Fruit fly (Drosophila melanogaster) whole organism, embryonic: ENCODE measurements around the gene Cyp1.

Source experiments
- Abd-B ChIP-seq: fragments of 200-800 bp; sonication (Bioruptor generic); optimal IDR thresholded peaks from 2 replicates; lab custom pipeline; 2018; ENCODE audit warnings: missing biosample characterization, mild to moderate bottlenecking, missing genetic modification characterization, moderate library complexity
- BtbVII ChIP-seq: fragments of 200-800 bp; sonication (Bioruptor generic); optimal IDR thresholded peaks from 3 replicates; lab custom pipeline; 2017; ENCODE audit warnings: missing biosample characterization, mild to moderate bottlenecking, missing genetic modification characterization
- CG10543 ChIP-seq: fragments of 200-800 bp; sonication (Bioruptor generic); optimal IDR thresholded peaks from 3 replicates; lab custom pipeline; 2017; ENCODE audit warnings: missing biosample characterization, mild to moderate bottlenecking, missing genetic modification characterization, moderate library complexity
- CG11504 ChIP-seq: fragments of 200-800 bp; sonication (Bioruptor generic); optimal IDR thresholded peaks from 3 replicates; lab custom pipeline; 2019; ENCODE audit warnings: missing biosample characterization, mild to moderate bottlenecking, missing genetic modification characterization, moderate library complexity
- CG13624 ChIP-seq: fragments of 200-800 bp; sonication (Bioruptor generic); optimal IDR thresholded peaks from 2 replicates; lab custom pipeline; 2016; ENCODE audit warnings: missing biosample characterization, missing genetic modification characterization
- CG15011 ChIP-seq: fragments of 200-800 bp; sonication (Bioruptor generic); optimal IDR thresholded peaks from 3 replicates; lab custom pipeline; 2018; ENCODE audit warnings: missing biosample characterization, mild to moderate bottlenecking, missing genetic modification characterization
- CG16815 ChIP-seq: fragments of 200-800 bp; sonication (Bioruptor generic); optimal IDR thresholded peaks from 3 replicates; lab custom pipeline; 2017; ENCODE audit warnings: missing biosample characterization, mild to moderate bottlenecking, missing genetic modification characterization
- CG17359 ChIP-seq: fragments of 200-800 bp; sonication (Bioruptor generic); optimal IDR thresholded peaks from 3 replicates; lab custom pipeline; 2018; ENCODE audit warnings: missing biosample characterization, mild to moderate bottlenecking, missing genetic modification characterization, moderate library complexity
- CG17829 ChIP-seq: fragments of 200-800 bp; optimal IDR thresholded peaks from 2 replicates; lab custom pipeline; 2019; ENCODE audit warnings: missing biosample characterization, mild to moderate bottlenecking, missing genetic modification characterization, moderate library complexity
- CG18476 ChIP-seq: fragments of 200-800 bp; sonication (Bioruptor generic); optimal IDR thresholded peaks from 2 replicates; lab custom pipeline; 2016; ENCODE audit warnings: missing biosample characterization, mild to moderate bottlenecking, missing genetic modification characterization
- CG2120 ChIP-seq: fragments of 200-800 bp; sonication (Bioruptor generic); optimal IDR thresholded peaks from 3 replicates; lab custom pipeline; 2016; ENCODE audit warnings: missing biosample characterization, missing genetic modification characterization
- CG42726 ChIP-seq: fragments of 200-800 bp; sonication (Bioruptor generic); IDR thresholded peaks from 2 replicates; pipeline ENCODE4 v1.3.6; 2022; ENCODE audit warnings: missing biosample characterization, missing genetic modification characterization; ENCODE audit not compliant: partially characterized antibody
- CG4730 ChIP-seq: fragments of 200-800 bp; sonication (Bioruptor generic); IDR thresholded peaks from 2 replicates; pipeline ENCODE4 v1.3.6; 2022; ENCODE audit warnings: missing biosample characterization, missing genetic modification characterization
- CG6254 ChIP-seq: fragments of 200-800 bp; sonication (Bioruptor generic); optimal IDR thresholded peaks from 3 replicates; lab custom pipeline; 2017; ENCODE audit warnings: mild to moderate bottlenecking, missing biosample characterization, missing genetic modification reagents, missing genetic modification characterization
- CG7745 ChIP-seq: fragments of 200-800 bp; sonication (Bioruptor generic); optimal IDR thresholded peaks from 2 replicates; lab custom pipeline; 2018; ENCODE audit warnings: missing biosample characterization, mild to moderate bottlenecking, missing genetic modification characterization, moderate library complexity
- CG7987 ChIP-seq: fragments of 200-800 bp; sonication (Bioruptor generic); optimal IDR thresholded peaks from 2 replicates; lab custom pipeline; 2018; ENCODE audit warnings: missing biosample characterization, mild to moderate bottlenecking, missing genetic modification characterization, moderate library complexity
- CG8359 ChIP-seq: fragments of 200-800 bp; sonication (Bioruptor generic); optimal IDR thresholded peaks from 2 replicates; lab custom pipeline; 2017; ENCODE audit warnings: missing biosample characterization, mild to moderate bottlenecking, missing genetic modification characterization, borderline replicate concordance
- CG9932 ChIP-seq: fragments of 200-800 bp; sonication (Bioruptor generic); IDR thresholded peaks from 2 replicates; pipeline ENCODE4 v1.3.6; 2022; ENCODE audit warnings: missing biosample characterization, missing genetic modification characterization
- D19A ChIP-seq: fragments of 200-800 bp; optimal IDR thresholded peaks from 3 replicates; lab custom pipeline; 2019; ENCODE audit warnings: missing biosample characterization, mild to moderate bottlenecking, missing genetic modification characterization, moderate library complexity
- Dip2 ChIP-seq: fragments of 200-800 bp; sonication (Bioruptor generic); IDR thresholded peaks from 2 replicates; pipeline ENCODE4 v1.3.6; 2022; ENCODE audit warnings: missing biosample characterization, missing genetic modification characterization
- Eip74EF ChIP-seq, 2 experiments: fragments of 200-800 bp in 1 of 2; fragments of >200 bp in 1 of 2; sonication (Bioruptor generic) in 1 of 2; optimal IDR thresholded peaks; 2 replicates each; lab custom pipeline; 2017 to 2019; ENCODE audit warnings: missing biosample characterization in 2 of 2, missing genetic modification characterization in 2 of 2, mild to moderate bottlenecking in 1 of 2, moderate library complexity in 1 of 2
- Hr39 ChIP-seq: fragments of >200 bp; optimal IDR thresholded peaks from 2 replicates; lab custom pipeline; 2017
- Hr51 ChIP-seq, 2 experiments: fragments of 200-800 bp; sonication (Bioruptor generic); optimal IDR thresholded peaks; 2 replicates in 1 of 2; 3 replicates in 1 of 2; lab custom pipeline; 2016 to 2018; ENCODE audit warnings: missing biosample characterization in 2 of 2, missing genetic modification characterization in 2 of 2, mild to moderate bottlenecking in 1 of 2, moderate library complexity in 1 of 2
- Lim3 ChIP-seq: fragments of 200-800 bp; sonication (Bioruptor generic); IDR thresholded peaks from 2 replicates; pipeline ENCODE4 v1.3.6; 2022; ENCODE audit warnings: missing biosample characterization, missing genetic modification characterization
- Mrtf ChIP-seq: fragments of 200-800 bp; sonication (Bioruptor generic); IDR thresholded peaks from 3 replicates; pipeline ENCODE4 v1.3.6; 2022; ENCODE audit warnings: missing biosample characterization, missing genetic modification characterization
- Opbp ChIP-seq: fragments of 200-800 bp; sonication (Bioruptor generic); IDR thresholded peaks from 3 replicates; pipeline ENCODE4 v1.3.6; 2022; ENCODE audit warnings: missing biosample characterization, missing genetic modification characterization; ENCODE audit not compliant: partially characterized antibody
- Optix ChIP-seq: fragments of 200-800 bp; sonication (Bioruptor generic); IDR thresholded peaks from 3 replicates; pipeline ENCODE4 v1.3.6; 2022; ENCODE audit warnings: missing biosample characterization, missing genetic modification characterization
- Taf1 ChIP-seq: fragments of 200-800 bp; sonication (Bioruptor generic); IDR thresholded peaks from 2 replicates; pipeline ENCODE4 v1.3.6; 2022; ENCODE audit warnings: missing biosample characterization, missing genetic modification characterization
- Vsx1 ChIP-seq: fragments of 200-800 bp; sonication (Bioruptor generic); optimal IDR thresholded peaks from 2 replicates; lab custom pipeline; 2017; ENCODE audit warnings: missing biosample characterization, mild to moderate bottlenecking, missing genetic modification characterization, missing genetic modification reagents
- Xbp1 ChIP-seq: fragments of 200-800 bp; sonication (Bioruptor generic); optimal IDR thresholded peaks from 3 replicates; lab custom pipeline; 2016; ENCODE audit warnings: missing biosample characterization, mild to moderate bottlenecking, missing genetic modification characterization
- abd-A ChIP-seq: fragments of 200-800 bp; sonication (Bioruptor generic); optimal IDR thresholded peaks from 3 replicates; lab custom pipeline; 2019; ENCODE audit warnings: missing biosample characterization, mild to moderate bottlenecking, missing genetic modification characterization, moderate library complexity
- aop ChIP-seq: fragments of 200-800 bp; sonication (Bioruptor generic); IDR thresholded peaks from 2 replicates; pipeline ENCODE4 v1.3.6; 2022; ENCODE audit warnings: missing biosample characterization, missing genetic modification characterization
- az2 ChIP-seq: fragments of 200-800 bp; sonication (Bioruptor generic); optimal IDR thresholded peaks from 3 replicates; lab custom pipeline; 2016; ENCODE audit warnings: missing biosample characterization, missing genetic modification characterization
- br ChIP-seq: fragments of >200 bp; optimal IDR thresholded peaks from 2 replicates; lab custom pipeline; 2017
- chm ChIP-seq: fragments of 200-800 bp; sonication (Bioruptor generic); IDR thresholded peaks from 2 replicates; pipeline ENCODE4 v1.3.6; 2022; ENCODE audit warnings: missing biosample characterization, missing genetic modification characterization
- crc ChIP-seq: fragments of 200-800 bp; sonication (Bioruptor generic); optimal IDR thresholded peaks from 2 replicates; lab custom pipeline; 2016; ENCODE audit warnings: missing biosample characterization, missing genetic modification characterization
- croc ChIP-seq: fragments of 200-800 bp; sonication (Bioruptor generic); conservative IDR thresholded peaks from 3 replicates; pipeline ENCODE4 v1.3.6; 2022; ENCODE audit warnings: missing biosample characterization, missing genetic modification characterization
- da ChIP-seq: fragments of 200-800 bp; sonication (Bioruptor generic); optimal IDR thresholded peaks from 2 replicates; lab custom pipeline; 2016; ENCODE audit warnings: missing biosample characterization, missing genetic modification characterization
- dan ChIP-seq: fragments of 200-800 bp; sonication (Bioruptor generic); IDR thresholded peaks from 2 replicates; pipeline ENCODE4 v1.3.6; 2022; ENCODE audit warnings: missing biosample characterization, missing genetic modification characterization
- hbn ChIP-seq: fragments of 200-800 bp; sonication (Bioruptor generic); IDR thresholded peaks from 2 replicates; pipeline ENCODE4 v1.3.6; 2022; ENCODE audit warnings: missing biosample characterization, missing genetic modification characterization; ENCODE audit not compliant: partially characterized antibody
- insv ChIP-seq, 2 experiments: fragments of 200-800 bp; sonication (Bioruptor generic); optimal IDR thresholded peaks; 3 replicates each; lab custom pipeline; 2016 to 2018; ENCODE audit warnings: missing biosample characterization in 2 of 2, missing genetic modification characterization in 2 of 2
- kay ChIP-seq: fragments of 200-800 bp; sonication (Bioruptor generic); optimal IDR thresholded peaks from 2 replicates; lab custom pipeline; 2016; ENCODE audit warnings: missing biosample characterization, missing genetic modification characterization
- lab ChIP-seq: fragments of 200-800 bp; sonication (Bioruptor generic); optimal IDR thresholded peaks from 3 replicates; lab custom pipeline; 2017; ENCODE audit warnings: missing biosample characterization, missing genetic modification characterization, mild to moderate bottlenecking, moderate library complexity, missing genetic modification reagents
- mirr ChIP-seq: fragments of 200-800 bp; sonication (Bioruptor generic); optimal IDR thresholded peaks from 3 replicates; lab custom pipeline; 2018; ENCODE audit warnings: missing biosample characterization, mild to moderate bottlenecking, missing genetic modification characterization
- p53 ChIP-seq: fragments of 200-800 bp; sonication (Bioruptor generic); optimal IDR thresholded peaks from 2 replicates; lab custom pipeline; 2016; ENCODE audit warnings: missing biosample characterization, missing genetic modification characterization
- pzg ChIP-seq: fragments of 200-800 bp; sonication (Bioruptor generic); optimal IDR thresholded peaks from 3 replicates; lab custom pipeline; 2018; ENCODE audit warnings: missing biosample characterization, mild to moderate bottlenecking, missing genetic modification characterization, moderate library complexity
- repo ChIP-seq: fragments of 200-800 bp; sonication (Bioruptor generic); optimal IDR thresholded peaks from 2 replicates; lab custom pipeline; 2016; ENCODE audit warnings: missing biosample characterization, missing genetic modification characterization
- sens ChIP-seq: fragments of 200-800 bp; sonication (Bioruptor generic); peaks from one replicate; lab custom pipeline; 2016; ENCODE audit warnings: missing biosample characterization, missing genetic modification characterization
- shn ChIP-seq: fragments of 200-800 bp; sonication (Bioruptor generic); optimal IDR thresholded peaks from 3 replicates; lab custom pipeline; 2016; ENCODE audit warnings: missing biosample characterization, missing genetic modification characterization
- vvl ChIP-seq: fragments of 200-800 bp; sonication (Bioruptor generic); IDR thresholded peaks from 2 replicates; pipeline ENCODE4 v1.3.6; 2022; ENCODE audit warnings: missing biosample characterization, missing genetic modification characterization

Cyp1 gene

DNA sequence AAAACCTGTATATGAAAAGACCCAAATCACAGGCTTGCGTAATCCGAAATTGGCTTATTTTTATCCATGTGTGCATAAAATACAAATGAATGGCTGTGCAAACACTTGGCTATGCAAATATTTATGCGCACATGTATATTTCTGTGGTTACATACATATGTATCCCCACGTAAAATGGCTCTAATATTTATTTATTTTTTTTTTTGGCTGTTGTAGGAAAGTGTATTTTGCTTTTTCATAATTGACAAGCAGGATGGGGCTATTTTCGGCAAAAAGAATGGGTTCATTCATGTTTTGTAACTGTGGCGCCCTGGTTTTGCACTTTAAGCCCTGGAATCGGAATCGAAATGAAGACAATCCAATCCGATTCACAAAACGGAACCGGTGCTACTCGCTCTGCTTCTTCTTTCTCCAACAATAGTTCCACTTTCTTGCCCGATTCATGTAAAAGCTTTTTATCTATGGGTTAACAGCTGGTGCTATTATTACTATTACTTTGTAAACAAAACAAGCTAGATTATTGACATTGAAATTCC, 15.0 kb upstream of the Cyp1 start (continued):
- TF ChIP-seq CG4730 (peak; percentile 59), CG16815 (GFP tag; lab: Kevin White, UChicago) (peak; percentile 36), da (no peak), CG9932 (GFP tag; lab: Robert Waterston, UW) (peak; percentile 84), lab (GFP tag; lab: Kevin White, UChicago) (peak; percentile 84), D19A (peak; percentile 43), p53 (peak; percentile 53), Abd-B (GFP tag; lab: Kevin White, UChicago) (no peak), repo (peak; percentile 44), CG42726 (GFP tag; lab: Robert Waterston, UW) (no peak), Hr39 (lab: Kevin White, UChicago) (no peak), abd-A (tag; lab: Kevin White, UChicago) (no peak), Mrtf (GFP tag; lab: Robert Waterston, UW) (peak; percentile 73), CG17359 (tag; lab: Kevin White, UChicago) (peak; percentile 77), Opbp (no peak), CG18476 (peak; percentile 52), Dip2 (no peak), vvl (GFP tag; lab: Robert Waterston, UW) (peak; percentile 90), kay (peak; percentile 49), Vsx1 (peak; percentile 65), Hr51 (GFP tag; optimal IDR thresholded peaks at IDR 0.05; lab: Kevin White, UChicago) (peak; percentile 68), CG8359 (GFP tag; lab: Kevin White, UChicago) (no peak), hbn (GFP tag; lab: Robert Waterston, UW) (no peak), shn (GFP tag; lab: Kevin White, UChicago) (peak; percentile 63), pzg (GFP tag; lab: Kevin White, UChicago) (peak; percentile 43), croc (GFP tag; lab: Robert Waterston, UW) (peak; percentile 20; the same call in 1 of the 3 replicates), az2 (peak; percentile 73), CG17829 (tag; lab: Kevin White, UChicago) (peak; percentile 61), insv (GFP tag; optimal IDR thresholded peaks at IDR 0.05; lab: Kevin White, UChicago) (peak in 1 of 2 experiments; percentile 75), CG2120 (GFP tag; lab: Kevin White, UChicago) (peak; percentile 85), Eip74EF (GFP tag; optimal IDR thresholded peaks at IDR 0.05; lab: Kevin White, UChicago) (peak in 1 of 2 experiments; percentile 14), crc (GFP tag; lab: Kevin White, UChicago) (peak; percentile 38), CG11504 (tag; lab: Kevin White, UChicago) (no peak), CG10543 (GFP tag; lab: Kevin White, UChicago) (peak; percentile 79), CG7987 (peak; percentile 38), sens (GFP tag; lab: Kevin White, UChicago) (peak; percentile 95), CG15011 (peak; percentile 37), BtbVII (GFP tag; lab: Kevin White, UChicago) (peak; percentile 50), dan (GFP tag; lab: Robert Waterston, UW) (no peak), Optix (GFP tag; lab: Robert Waterston, UW) (peak; percentile 62; the same call in 1 of the 3 replicates), Taf1 (GFP tag; lab: Robert Waterston, UW) (no peak), br (lab: Kevin White, UChicago) (no peak), CG7745 (tag; lab: Kevin White, UChicago) (no peak), Xbp1 (GFP tag; lab: Kevin White, UChicago) (peak; percentile 79), mirr (GFP tag; lab: Kevin White, UChicago) (no peak), CG6254 (peak; percentile 42), chm (peak; percentile 70; the same call in 1 of the 2 replicates), CG13624 (GFP tag; lab: Kevin White, UChicago) (peak; percentile 71), aop (GFP tag; lab: Robert Waterston, UW) (0 out of 2 replicates have a peak, but pooled peaks have one; percentile 21), Lim3 (GFP tag; lab: Robert Waterston, UW) (0 out of 2 replicates have a peak, but pooled peaks have one; percentile 15)
